Fruit fly (Drosophila melanogaster): ENCODE measurements around the gene CG8891.

DNA sequence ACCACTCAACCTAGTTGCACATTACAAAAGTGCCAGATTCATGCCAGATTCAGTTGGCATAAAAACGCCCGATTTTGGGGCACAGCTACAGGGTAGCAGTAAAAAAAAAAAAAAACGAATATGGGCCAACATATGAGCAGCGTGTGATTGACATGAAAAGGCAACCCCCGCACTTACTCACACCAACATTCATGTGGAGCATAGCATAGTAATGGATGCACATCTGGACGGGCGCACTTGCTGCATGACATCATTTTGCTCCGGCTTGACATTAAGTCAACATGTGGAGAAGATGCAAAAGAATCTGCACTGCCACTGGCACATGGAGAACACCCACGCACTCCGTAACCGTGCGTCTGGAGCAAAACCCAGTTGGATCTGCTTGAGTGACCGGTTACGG lies 43.4 kb upstream of the CG8891 start:
- TF ChIP-seq EcR (GFP tag; optimal IDR thresholded peaks at IDR 0.05) = no peak
- TF ChIP-seq CG17806 (tag; optimal IDR thresholded peaks at IDR 0.05) = no peak
- TF ChIP-seq Pif1B (GFP tag; optimal IDR thresholded peaks at IDR 0.05) = no peak
